Worm (Caenorhabditis elegans) whole organism, midembryonic: ENCODE measurements around the gene C40C9.3.
A peak's percentile ranks its signal among the peaks of the same experiment; 100 is the strongest.

Experiments used
- cog-1 ChIP-seq: sonication (generic microtip); optimal IDR thresholded peaks from 2 replicates; lab custom pipeline; 2016; ENCODE audit warnings: missing genetic modification characterization, missing compliant biosample characterization
- flt-1 ChIP-seq: fragments of 200-800 bp; sonication (Bioruptor generic); IDR thresholded peaks from 2 replicates; pipeline ENCODE4 v1.3.6; 2022; ENCODE audit warnings: missing genetic modification characterization, missing compliant biosample characterization
- ref-1 ChIP-seq: fragments of 200-800 bp; sonication (Bioruptor generic); conservative IDR thresholded peaks from 2 replicates; pipeline ENCODE4 v1.3.6; 2022; ENCODE audit warnings: missing genetic modification reagents, missing genetic modification characterization, missing compliant biosample characterization
- ztf-23 ChIP-seq: fragments of 200-800 bp; sonication (Bioruptor generic); IDR thresholded peaks from 2 replicates; pipeline ENCODE4 v1.3.6; 2022; ENCODE audit warnings: missing genetic modification reagents, missing genetic modification characterization, missing compliant biosample characterization
- ztf-29 ChIP-seq: fragments of 200-800 bp; sonication (Bioruptor generic); IDR thresholded peaks from 2 replicates; pipeline ENCODE4 v1.3.6; 2022; ENCODE audit warnings: missing genetic modification reagents, missing genetic modification characterization, missing compliant biosample characterization

DNA sequence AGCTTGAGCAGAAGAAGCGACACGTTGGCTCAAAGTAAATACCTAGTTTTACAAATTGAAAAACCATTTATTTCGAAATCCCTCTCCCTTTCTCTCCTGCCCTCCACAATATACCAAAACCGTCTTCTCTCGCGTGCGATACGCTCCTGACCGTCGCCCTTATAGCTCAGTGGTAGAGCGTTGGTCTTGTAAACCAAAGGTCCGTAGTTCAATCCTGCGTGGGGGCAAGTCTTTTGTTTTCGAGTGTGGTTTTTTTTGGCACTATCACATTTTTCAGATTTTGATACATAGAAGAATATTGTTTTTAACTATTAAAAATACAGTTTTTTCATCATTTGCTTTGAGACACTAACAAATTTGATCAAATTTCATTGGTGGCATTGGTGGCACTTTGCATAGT lies 6.2 kb downstream of the C40C9.3 start:
- TF ChIP-seq ztf-29 (GFP tag; lab: Robert Waterston, UW) (0 out of 2 replicates have a peak, but pooled peaks have one; percentile 34), flt-1 (peak; percentile 88), ztf-23 (GFP tag; lab: Robert Waterston, UW) (peak; percentile 66; the same call in 1 of the 2 replicates), cog-1 (tag; lab: Kevin White, UChicago) (no peak), ref-1 (GFP tag; lab: Robert Waterston, UW) (peak; percentile 60; the same call in 1 of the 2 replicates)
